Fruit fly (Drosophila melanogaster) whole organism, pupa: ENCODE measurements around the gene CG9673.
A peak's percentile ranks its signal among the peaks of the same experiment; 100 is the strongest.

Source experiments
- CG10348 ChIP-seq: fragments of 200-800 bp; sonication (Bioruptor generic); IDR thresholded peaks from 2 replicates; pipeline ENCODE4 v1.3.6; 2022; ENCODE audit warnings: missing biosample characterization, missing genetic modification characterization
- CG12605 ChIP-seq: fragments of 200-800 bp; sonication (Bioruptor generic); IDR thresholded peaks from 2 replicates; pipeline ENCODE4 v1.3.6; 2022; ENCODE audit warnings: missing biosample characterization, missing genetic modification characterization
- CG13204 ChIP-seq: fragments of 200-800 bp; sonication (Bioruptor generic); optimal IDR thresholded peaks from 2 replicates; lab custom pipeline; 2018; ENCODE audit warnings: missing biosample characterization, mild to moderate bottlenecking, missing genetic modification characterization, moderate library complexity
- CG14655 ChIP-seq: fragments of 200-800 bp; sonication (Bioruptor generic); optimal IDR thresholded peaks from 3 replicates; lab custom pipeline; 2017; ENCODE audit warnings: mild to moderate bottlenecking, missing biosample characterization, missing genetic modification reagents, missing genetic modification characterization
- CG15710 ChIP-seq: fragments of 200-800 bp; sonication (Bioruptor generic); optimal IDR thresholded peaks from 2 replicates; lab custom pipeline; 2018; ENCODE audit warnings: missing biosample characterization, mild to moderate bottlenecking, missing genetic modification characterization, moderate library complexity
- CG17806 ChIP-seq: fragments of 200-800 bp; sonication (Bioruptor generic); optimal IDR thresholded peaks from 2 replicates; lab custom pipeline; 2018; ENCODE audit warnings: missing biosample characterization, mild to moderate bottlenecking, missing genetic modification characterization, moderate library complexity
- CG32121 ChIP-seq: fragments of 200-800 bp; sonication (Bioruptor generic); IDR thresholded peaks from 2 replicates; pipeline ENCODE4 v1.3.6; 2022; ENCODE audit warnings: missing biosample characterization, missing genetic modification characterization
- CG34367 ChIP-seq: fragments of 200-800 bp; sonication (Bioruptor generic); optimal IDR thresholded peaks from 2 replicates; lab custom pipeline; 2018; ENCODE audit warnings: missing biosample characterization, mild to moderate bottlenecking, missing genetic modification characterization
- CG4496 ChIP-seq: fragments of 200-800 bp; sonication (Bioruptor generic); IDR thresholded peaks from 3 replicates; pipeline ENCODE4 v1.3.6; 2022; ENCODE audit warnings: missing biosample characterization, missing genetic modification characterization
- CG8159 ChIP-seq: fragments of 200-800 bp; sonication (Bioruptor generic); optimal IDR thresholded peaks from 3 replicates; lab custom pipeline; 2018; ENCODE audit warnings: missing biosample characterization, mild to moderate bottlenecking, missing genetic modification characterization, moderate library complexity
- CG8301 ChIP-seq: fragments of 200-800 bp; sonication (Bioruptor generic); optimal IDR thresholded peaks from 2 replicates; lab custom pipeline; 2018; ENCODE audit warnings: missing biosample characterization, mild to moderate bottlenecking, missing genetic modification characterization
- CG9948 ChIP-seq: fragments of 200-800 bp; sonication (Bioruptor generic); optimal IDR thresholded peaks from 2 replicates; lab custom pipeline; 2018; ENCODE audit warnings: missing biosample characterization, mild to moderate bottlenecking, missing genetic modification characterization, moderate library complexity
- D1 ChIP-seq: fragments of 200-800 bp; sonication (Bioruptor generic); optimal IDR thresholded peaks from 2 replicates; lab custom pipeline; 2018; ENCODE audit warnings: missing biosample characterization, mild to moderate bottlenecking, missing genetic modification characterization, moderate library complexity
- EcR ChIP-seq: fragments of 200-800 bp; sonication (Bioruptor generic); optimal IDR thresholded peaks from 3 replicates; lab custom pipeline; 2019; ENCODE audit warnings: missing biosample characterization, missing genetic modification characterization, mild to moderate bottlenecking, moderate library complexity, missing genetic modification reagents
- Ets98B ChIP-seq: fragments of 200-800 bp; sonication (Bioruptor generic); IDR thresholded peaks from 2 replicates; pipeline ENCODE4 v1.3.6; 2022; ENCODE audit warnings: missing biosample characterization, missing genetic modification characterization
- Pif1A ChIP-seq: fragments of 200-800 bp; sonication (Bioruptor generic); optimal IDR thresholded peaks from 3 replicates; lab custom pipeline; 2016; ENCODE audit warnings: missing biosample characterization, missing genetic modification characterization
- Pif1B ChIP-seq: fragments of 200-800 bp; sonication (Bioruptor generic); optimal IDR thresholded peaks from 3 replicates; lab custom pipeline; 2016; ENCODE audit warnings: missing biosample characterization, missing genetic modification characterization
- Snoo ChIP-seq: fragments of 200-800 bp; sonication (Bioruptor generic); optimal IDR thresholded peaks from 3 replicates; lab custom pipeline; 2017; ENCODE audit warnings: missing biosample characterization, mild to moderate bottlenecking, missing genetic modification characterization, inconsistent platforms
- fd96Ca ChIP-seq: fragments of 200-800 bp; sonication (Bioruptor generic); IDR thresholded peaks from 3 replicates; pipeline ENCODE4 v1.3.6; 2022; ENCODE audit warnings: missing biosample characterization, missing genetic modification characterization
- gl ChIP-seq: fragments of 200-800 bp; sonication (Bioruptor generic); optimal IDR thresholded peaks from 2 replicates; lab custom pipeline; 2018; ENCODE audit warnings: missing biosample characterization, mild to moderate bottlenecking, missing genetic modification characterization
- rn ChIP-seq: fragments of 200-800 bp; sonication (Bioruptor generic); IDR thresholded peaks from 2 replicates; pipeline ENCODE4 v1.3.6; 2022; ENCODE audit warnings: missing biosample characterization, missing genetic modification characterization

The CG9673 gene

dm6 chrX:16687400-16688105 is 16.1 kb downstream of the CG9673 start:
- TF ChIP-seq CG8159 (tag; lab: Kevin White, UChicago) (no peak), CG34367 (tag; lab: Kevin White, UChicago) (no peak), CG14655 (GFP tag; lab: Kevin White, UChicago) (no peak), CG9948 (tag; lab: Kevin White, UChicago) (no peak), D1 (tag; lab: Kevin White, UChicago) (no peak), Snoo (tag; lab: Kevin White, UChicago) (no peak), EcR (GFP tag; lab: Kevin White, UChicago) (no peak), CG12605 (GFP tag; lab: Robert Waterston, UW) (no peak), CG17806 (tag; lab: Kevin White, UChicago) (no peak), rn (GFP tag; lab: Robert Waterston, UW) (no peak), Ets98B (GFP tag; lab: Robert Waterston, UW) (no peak), CG10348 (GFP tag; lab: Robert Waterston, UW) (no peak), CG8301 (no peak), gl (tag; lab: Kevin White, UChicago) (no peak), CG13204 (GFP tag; lab: Kevin White, UChicago) (no peak), CG15710 (no peak), CG32121 (GFP tag; lab: Robert Waterston, UW) (no peak), CG4496 (no peak)

- TF ChIP-seq CG17806 (tag; lab: Kevin White, UChicago) (no peak), CG4496 (0 out of 3 replicates have a peak, but pooled peaks have one; percentile 13)
- TF ChIP-seq, all 21 proteins: peak for 1
Observed at dm6 chrX:16683765-16684164, 19.9 kb downstream of the CG9673 start, which contains the start of gene Axs. Gene Axs (minus strand): TSS chrX:16683895.

dm6 chrX:16678845-16679347 is 24.8 kb downstream of the CG9673 start, which contains the start of the genes CG13010 and sing:
Gene CG13010 (minus strand): TSS chrX:16678945.
Gene sing (plus strand): TSS chrX:16679297.
- TF ChIP-seq CG32121 (GFP tag; lab: Robert Waterston, UW) (no peak), rn (GFP tag; lab: Robert Waterston, UW) (no peak), Pif1B (GFP tag; lab: Kevin White, UChicago) (no peak), EcR (GFP tag; lab: Kevin White, UChicago) (no peak), Snoo (tag; lab: Kevin White, UChicago) (no peak), CG13204 (GFP tag; lab: Kevin White, UChicago) (no peak), D1 (tag; lab: Kevin White, UChicago) (no peak)

dm6 chrX:16677163-16677562 is 26.5 kb downstream of the CG9673 start:
- TF ChIP-seq CG9948 (tag; lab: Kevin White, UChicago) (peak; percentile 25), CG15710 (peak; percentile 20), CG4496 (0 out of 3 replicates have a peak, but pooled peaks have one; percentile 14), D1 (tag; lab: Kevin White, UChicago) (no peak), CG12605 (GFP tag; lab: Robert Waterston, UW) (no peak), CG17806 (tag; lab: Kevin White, UChicago) (no peak), Ets98B (GFP tag; lab: Robert Waterston, UW) (no peak), CG8159 (tag; lab: Kevin White, UChicago) (peak; percentile 18), Snoo (tag; lab: Kevin White, UChicago) (peak; percentile 13)

- TF ChIP-seq Snoo (tag; lab: Kevin White, UChicago) (no peak), CG9948 (tag; lab: Kevin White, UChicago) (no peak), fd96Ca (GFP tag; lab: Robert Waterston, UW) (no peak), Pif1A (GFP tag; lab: Kevin White, UChicago) (no peak), CG14655 (GFP tag; lab: Kevin White, UChicago) (no peak), gl (tag; lab: Kevin White, UChicago) (no peak), CG8301 (no peak), CG12605 (GFP tag; lab: Robert Waterston, UW) (no peak), CG32121 (GFP tag; lab: Robert Waterston, UW) (no peak), rn (GFP tag; lab: Robert Waterston, UW) (no peak), CG10348 (GFP tag; lab: Robert Waterston, UW) (no peak), CG34367 (tag; lab: Kevin White, UChicago) (no peak), CG15710 (no peak)
Observed at dm6 chrX:16676653-16677052, 27.0 kb downstream of the CG9673 start, which contains the start of gene CG13012. Gene CG13012 (minus strand): TSS chrX:16676753.

- TF ChIP-seq CG10348 (GFP tag; lab: Robert Waterston, UW) (no peak), CG9948 (tag; lab: Kevin White, UChicago) (no peak), fd96Ca (GFP tag; lab: Robert Waterston, UW) (no peak), CG8159 (tag; lab: Kevin White, UChicago) (no peak), gl (tag; lab: Kevin White, UChicago) (no peak), CG8301 (no peak), EcR (GFP tag; lab: Kevin White, UChicago) (no peak), CG13204 (GFP tag; lab: Kevin White, UChicago) (no peak)
Observed at dm6 chrX:16674538-16674937, 29.1 kb downstream of the CG9673 start.
